Worm (Caenorhabditis elegans) whole organism, young adult: ENCODE results near the gene txdc-12.2.
"Not testable (repeated sequence)": the region's sequence is repeated elsewhere in the genome, so short reads cannot be mapped to it uniquely, and the experiment has no call there.

Experiments
- F37B4.10 ChIP-seq: fragments of 200-800 bp; sonication (Bioruptor generic); IDR thresholded peaks from 2 replicates; pipeline ENCODE4 v1.3.6; 2022; ENCODE audit warnings: missing genetic modification characterization, missing compliant biosample characterization
- F52B5.7 ChIP-seq: sonication (generic microtip); optimal IDR thresholded peaks from 2 replicates; lab custom pipeline; 2016; ENCODE audit warnings: mild to moderate bottlenecking, missing genetic modification characterization, missing compliant biosample characterization
- Y53F4B.3 ChIP-seq: fragments of 200-800 bp; sonication (Bioruptor generic); IDR thresholded peaks from 2 replicates; pipeline ENCODE4 v1.3.6; 2022; ENCODE audit warnings: missing genetic modification reagents, missing genetic modification characterization, missing compliant biosample characterization
- Y95B8A.8 ChIP-seq: fragments of 200-800 bp; sonication (Bioruptor generic); IDR thresholded peaks from 2 replicates; pipeline ENCODE4 v1.3.6; 2022; ENCODE audit warnings: missing genetic modification reagents, missing genetic modification characterization, missing compliant biosample characterization
- aptf-2 ChIP-seq: fragments of 200-800 bp; sonication (Bioruptor generic); conservative IDR thresholded peaks from 2 replicates; pipeline ENCODE4 v1.3.6; 2022; ENCODE audit warnings: missing genetic modification reagents, missing genetic modification characterization, missing compliant biosample characterization
- aptf-3 ChIP-seq: fragments of 200-800 bp; sonication (Bioruptor generic); IDR thresholded peaks from 2 replicates; pipeline ENCODE4 v1.3.6; 2022; ENCODE audit warnings: missing genetic modification characterization, missing compliant biosample characterization
- attf-3 ChIP-seq: fragments of 200-800 bp; sonication (Bioruptor generic); conservative IDR thresholded peaks from 2 replicates; pipeline ENCODE4 v1.3.6; 2022; ENCODE audit warnings: missing genetic modification reagents, missing genetic modification characterization, missing compliant biosample characterization
- cebp-2 ChIP-seq: fragments of 200-800 bp; sonication (Bioruptor generic); IDR thresholded peaks from 2 replicates; pipeline ENCODE4 v1.3.6; 2022; ENCODE audit warnings: missing genetic modification characterization, missing compliant biosample characterization
- lin-40 ChIP-seq: sonication (generic microtip); optimal IDR thresholded peaks from 2 replicates; lab custom pipeline; 2016; ENCODE audit warnings: missing genetic modification characterization, mild to moderate bottlenecking, missing compliant biosample characterization, missing genotype, missing genetic modification reagents
- unc-130 ChIP-seq: sonication (generic microtip); optimal IDR thresholded peaks from 2 replicates; lab custom pipeline; 2016; ENCODE audit warnings: missing genetic modification reagents, missing genetic modification characterization, missing compliant biosample characterization

ce11 chrX:2026342-2026741, 47.9 kb upstream of the txdc-12.2 start, which contains the start of gene Y102A11A.2:
- TF ChIP-seq lin-40; Y95B8A.8 (GFP tag; lab: Robert Waterston, UW); attf-3 (GFP tag; lab: Robert Waterston, UW); aptf-3 (GFP tag; lab: Robert Waterston, UW); Y53F4B.3; unc-130; cebp-2 (GFP tag; lab: Robert Waterston, UW); F52B5.7; F37B4.10; aptf-2 (GFP tag; lab: Robert Waterston, UW): not testable (repeated sequence)
